Worm (Caenorhabditis elegans) whole organism, dauer: Measurements from ENCODE around the gene acr-18.

Experiments used
- unc-62 ChIP-seq: sonication (generic microtip); optimal IDR thresholded peaks from 2 replicates; lab custom pipeline; 2017; ENCODE audit warnings: missing biosample characterization, missing genetic modification reagents, missing genetic modification characterization

Gene acr-18

ce11 chrV:15517413-15517812 lies 41.5 kb downstream of the acr-18 start, which contains the start of gene F21A3.3:
F21A3.3 (plus strand) TSS chrV:15517713.
- no peak for TF ChIP-seq unc-62 (GFP tag; lab: Kevin White, UChicago)

- TF ChIP-seq unc-62 (GFP tag; lab: Kevin White, UChicago), result no peak
Measured at ce11 chrV:15516476-15516875, 42.5 kb downstream of the acr-18 start.

ce11 chrV:15515365-15515764 lies 43.6 kb downstream of the acr-18 start:
- TF ChIP-seq unc-62 (GFP tag; lab: Kevin White, UChicago), result no peak

- TF ChIP-seq unc-62 (GFP tag; lab: Kevin White, UChicago), result no peak
Measured at ce11 chrV:15512856-15513756, 45.8 kb downstream of the acr-18 start.

ce11 chrV:15511613-15512216 lies 47.2 kb downstream of the acr-18 start, which contains the start of gene rpl-38:
rpl-38 (plus strand) TSS chrV:15512166.
- TF ChIP-seq unc-62 (GFP tag; lab: Kevin White, UChicago), result no peak

- no peak for TF ChIP-seq unc-62 (GFP tag; lab: Kevin White, UChicago)
Measured at ce11 chrV:15505068-15505467, 53.9 kb downstream of the acr-18 start.

ce11 chrV:15503603-15504002 lies 55.3 kb downstream of the acr-18 start:
- TF ChIP-seq unc-62 (GFP tag; lab: Kevin White, UChicago), result no peak
